Worm (Caenorhabditis elegans) whole organism, early embryonic: Measurements from ENCODE around the gene nhr-246.
"Not testable (repeated sequence)": the region's sequence is repeated elsewhere in the genome, so short reads cannot be mapped to it uniquely, and the experiment has no call there.

Source experiments
- B0310.2 ChIP-seq: sonication (generic microtip); optimal IDR thresholded peaks from 2 replicates; lab custom pipeline; 2016; ENCODE audit warnings: mild to moderate bottlenecking, missing genetic modification characterization, missing compliant biosample characterization
- F13C5.2 ChIP-seq: sonication (generic microtip); optimal IDR thresholded peaks from 2 replicates; lab custom pipeline; 2017; ENCODE audit warnings: mild to moderate bottlenecking, missing genetic modification characterization, inconsistent platforms, missing compliant biosample characterization
- aly-1 ChIP-seq: sonication (generic microtip); optimal IDR thresholded peaks from 2 replicates; lab custom pipeline; 2016; ENCODE audit warnings: missing genetic modification characterization, missing compliant biosample characterization
- ama-1 ChIP-seq: fragments of 150-350 bp; optimal IDR thresholded peaks from 2 replicates; lab custom pipeline; 2014
- ceh-13 ChIP-seq: fragments of 200-800 bp; sonication (Bioruptor generic); optimal IDR thresholded peaks from 2 replicates; lab custom pipeline; 2018; ENCODE audit warnings: mild to moderate bottlenecking, missing genetic modification characterization, missing compliant biosample characterization
- ceh-36 ChIP-seq: sonication (generic microtip); optimal IDR thresholded peaks from 2 replicates; lab custom pipeline; 2016; ENCODE audit warnings: missing genetic modification characterization, inconsistent platforms, missing compliant biosample characterization
- ets-7 ChIP-seq: sonication (generic microtip); optimal IDR thresholded peaks from 2 replicates; lab custom pipeline; 2016; ENCODE audit warnings: missing genotype, missing genetic modification characterization, missing compliant biosample characterization
- flt-1 ChIP-seq: fragments of 200-800 bp; sonication (Bioruptor generic); IDR thresholded peaks from 2 replicates; pipeline ENCODE4 v1.3.6; 2022; ENCODE audit warnings: missing genetic modification characterization, missing compliant biosample characterization
- hmbx-1 ChIP-seq: sonication (generic microtip); optimal IDR thresholded peaks from 2 replicates; lab custom pipeline; 2016; ENCODE audit warnings: mild to moderate bottlenecking, missing genetic modification characterization, missing compliant biosample characterization
- hmg-4 ChIP-seq: fragments of 200-800 bp; sonication (Bioruptor generic); optimal IDR thresholded peaks from 2 replicates; lab custom pipeline; 2018; ENCODE audit warnings: mild to moderate bottlenecking, missing genetic modification characterization, missing compliant biosample characterization
- hnd-1 ChIP-seq: sonication (generic microtip); optimal IDR thresholded peaks from 2 replicates; lab custom pipeline; 2016; ENCODE audit warnings: missing genetic modification characterization, missing compliant biosample characterization
- pes-1 ChIP-seq: fragments of 200-800 bp; sonication (Bioruptor generic); IDR thresholded peaks from 2 replicates; pipeline ENCODE4 v1.3.6; 2022; ENCODE audit warnings: missing genetic modification reagents, missing genetic modification characterization, missing compliant biosample characterization
- sea-1 ChIP-seq: fragments of 200-800 bp; sonication (Bioruptor generic); conservative IDR thresholded peaks from 2 replicates; pipeline ENCODE4 v1.3.6; 2022; ENCODE audit warnings: missing genetic modification characterization, missing compliant biosample characterization
- tra-4 ChIP-seq: sonication (generic microtip); optimal IDR thresholded peaks from 2 replicates; lab custom pipeline; 2017; ENCODE audit warnings: missing genetic modification characterization, missing compliant biosample characterization

- not testable (repeated sequence) for TF ChIP-seq ama-1 (lab: Kevin White, UChicago); B0310.2 (tag; lab: Kevin White, UChicago); tra-4; hmg-4 (GFP tag; lab: Kevin White, UChicago); hmbx-1 (tag; lab: Kevin White, UChicago); sea-1; aly-1; F13C5.2; ets-7 (tag; lab: Kevin White, UChicago); ceh-13 (GFP tag; lab: Kevin White, UChicago); ceh-36; hnd-1 (tag; lab: Kevin White, UChicago)
- peak; percentile 51; the same call in 1 of the 2 replicates for TF ChIP-seq flt-1
- TF ChIP-seq pes-1, result peak; percentile 64
These were observed 4.6 kb downstream of the nhr-246 start for ce11 chrV:15320756-15321332.
